Worm (Caenorhabditis elegans) whole organism, young adult: Measurements from ENCODE around the gene irg-1.

Experiments
- C17E4.6 ChIP-seq: fragments of 200-800 bp; sonication (Bioruptor generic); IDR thresholded peaks from 2 replicates; pipeline ENCODE4 v1.3.6; 2022; ENCODE audit warnings: missing genetic modification reagents, missing genetic modification characterization, missing compliant biosample characterization
- F55B11.4 ChIP-seq: sonication (generic microtip); optimal IDR thresholded peaks from 2 replicates; lab custom pipeline; 2016; ENCODE audit warnings: missing compliant biosample characterization, missing genetic modification characterization, borderline replicate concordance; ENCODE audit not compliant: insufficient read depth
- ccch-3 ChIP-seq: fragments of 200-800 bp; sonication (Bioruptor generic); optimal IDR thresholded peaks from 2 replicates; lab custom pipeline; 2018; ENCODE audit warnings: mild to moderate bottlenecking, missing genetic modification characterization, missing compliant biosample characterization
- die-1 ChIP-seq: sonication (generic microtip); optimal IDR thresholded peaks from 2 replicates; lab custom pipeline; 2016; ENCODE audit warnings: missing genotype, mild to moderate bottlenecking, missing genetic modification characterization, missing compliant biosample characterization
- dpl-1 ChIP-seq: fragments of 150-350 bp; optimal IDR thresholded peaks from 2 replicates; lab custom pipeline; 2014; ENCODE audit warnings: missing biosample characterization, missing genetic modification reagents, missing genetic modification characterization
- hlh-26 ChIP-seq: fragments of 200-800 bp; sonication (Bioruptor generic); conservative IDR thresholded peaks from 2 replicates; pipeline ENCODE4 v1.3.6; 2022; ENCODE audit warnings: missing genetic modification reagents, missing genetic modification characterization, missing compliant biosample characterization
- madf-10 ChIP-seq: sonication (generic microtip); optimal IDR thresholded peaks from 2 replicates; lab custom pipeline; 2016; ENCODE audit warnings: mild to moderate bottlenecking, missing genetic modification characterization, missing compliant biosample characterization
- pha-4 ChIP-seq: fragments of 150-350 bp; sonication (generic microtip); optimal IDR thresholded peaks from 2 replicates; lab custom pipeline; 2014; ENCODE audit warnings: missing biosample characterization, missing genetic modification reagents, missing genetic modification characterization
- rcor-1 ChIP-seq: fragments of 200-800 bp; sonication (Bioruptor generic); IDR thresholded peaks from 2 replicates; pipeline ENCODE4 v1.3.6; 2022; ENCODE audit warnings: missing genetic modification reagents, missing genetic modification characterization, missing compliant biosample characterization
- snpc-4 ChIP-seq, 5 experiments: fragments of 150-350 bp in 1 of 5; sonication (generic microtip) in 4 of 5; optimal IDR thresholded peaks; 2 replicates each; lab custom pipeline; 2014 to 2018; ENCODE audit warnings: missing genetic modification characterization in 5 of 5, missing biosample characterization in 3 of 5, antibody characterized with exemption in 2 of 5, mild to moderate bottlenecking in 2 of 5, missing compliant biosample characterization in 2 of 5, missing genotype in 2 of 5, moderate library complexity in 2 of 5, missing genetic modification reagents in 1 of 5
- unc-130 ChIP-seq: sonication (generic microtip); optimal IDR thresholded peaks from 2 replicates; lab custom pipeline; 2016; ENCODE audit warnings: missing genetic modification reagents, missing genetic modification characterization, missing compliant biosample characterization
- zfh-2 ChIP-seq: fragments of 200-800 bp; sonication (Bioruptor generic); conservative IDR thresholded peaks from 2 replicates; pipeline ENCODE4 v1.3.6; 2022; ENCODE audit warnings: missing genetic modification reagents, missing genetic modification characterization, missing compliant biosample characterization

DNA sequence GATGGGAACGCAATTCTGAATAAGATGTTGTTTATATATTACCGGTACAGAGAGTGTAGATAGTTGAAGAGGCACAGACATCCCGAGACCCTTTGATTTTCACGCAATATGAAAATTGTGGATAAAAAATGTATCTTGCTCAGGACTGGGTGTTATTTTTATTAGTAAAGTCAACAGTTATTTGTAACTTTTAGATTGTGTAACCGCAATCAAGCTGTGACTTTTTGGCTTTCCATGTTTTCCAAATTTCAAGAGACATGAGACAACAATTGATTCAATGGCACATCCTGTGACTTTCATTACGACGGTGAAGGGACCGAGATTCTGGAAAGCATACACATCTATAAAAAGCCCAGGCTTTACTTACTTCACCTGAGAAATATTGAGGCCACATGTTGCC, 47.2 kb upstream of the irg-1 start:
- TF ChIP-seq ccch-3 (GFP tag; lab: Kevin White, UChicago) (no peak), pha-4 (tag; lab: Kevin White, UChicago) (no peak), dpl-1 (no peak), C17E4.6 (GFP tag; lab: Robert Waterston, UW) (no peak), die-1 (tag; lab: Kevin White, UChicago) (no peak), hlh-26 (GFP tag; lab: Robert Waterston, UW) (no peak), rcor-1 (GFP tag; lab: Robert Waterston, UW) (no peak), madf-10 (tag; lab: Kevin White, UChicago) (no peak), snpc-4 (GFP tag; optimal IDR thresholded peaks at IDR 0.05; lab: Kevin White, UChicago) (no peak), snpc-4 (tag; optimal IDR thresholded peaks at IDR 0.05; lab: Kevin White, UChicago) (no peak), zfh-2 (GFP tag; lab: Robert Waterston, UW) (no peak), F55B11.4 (tag; lab: Kevin White, UChicago) (no peak), unc-130 (GFP tag; lab: Kevin White, UChicago) (no peak)
